Worm (Caenorhabditis elegans): ENCODE measurements around the gene Y54G2A.11.
"Not testable (repeated sequence)": the region's sequence is repeated elsewhere in the genome, so short reads cannot be mapped to it uniquely, and the experiment has no call there.

- TF ChIP-seq nhr-11 (tag; optimal IDR thresholded peaks at IDR 0.05); madf-2 (tag; optimal IDR thresholded peaks at IDR 0.05); pros-1 (tag; optimal IDR thresholded peaks at IDR 0.05); pat-9 (tag; optimal IDR thresholded peaks at IDR 0.05); pqm-1 (tag; optimal IDR thresholded peaks at IDR 0.05); fkh-6 (tag; optimal IDR thresholded peaks at IDR 0.05); sdc-2 (tag; optimal IDR thresholded peaks at IDR 0.05); C08G9.2 (tag; optimal IDR thresholded peaks at IDR 0.05); pag-3 (tag; optimal IDR thresholded peaks at IDR 0.05; ENCODE audit: borderline replicate concordance); pha-4 (tag; optimal IDR thresholded peaks at IDR 0.05): not testable (repeated sequence)
Observed at ce11 chrIV:2719734-2720133, 51.9 kb downstream of the Y54G2A.11 start, which contains the start of gene ndua-12.
